Worm (Caenorhabditis elegans): ENCODE results near the gene fbxb-78.
"Not testable (repeated sequence)": the region's sequence is repeated elsewhere in the genome, so short reads cannot be mapped to it uniquely, and the experiment has no call there.

DNA sequence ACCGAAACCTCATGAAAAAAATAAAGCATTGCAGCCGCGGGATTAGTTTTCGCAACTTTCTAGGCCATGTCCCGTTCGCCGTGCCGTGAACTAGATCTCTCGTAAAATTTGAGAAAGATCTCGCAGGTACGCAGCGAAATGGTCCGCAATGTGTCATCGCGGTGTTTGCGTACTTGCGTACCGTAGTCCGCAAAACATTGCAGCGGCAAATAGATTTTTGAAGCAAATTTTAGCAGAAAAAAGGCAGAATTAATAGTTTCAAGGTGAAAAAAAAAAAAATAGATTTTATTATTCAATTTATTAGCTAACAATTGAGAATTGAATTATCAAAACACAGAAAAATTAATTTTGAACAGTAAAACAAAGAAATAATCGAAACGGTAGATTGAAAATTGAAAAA is 9.4 kb upstream of the fbxb-78 start:
- TF ChIP-seq ceh-88 (GFP tag; IDR thresholded peaks at IDR 0.05) (peak; percentile 100), lin-13 (GFP tag; optimal IDR thresholded peaks at IDR 0.05) (peak; percentile 39), lin-35 (GFP tag; optimal IDR thresholded peaks at IDR 0.05) (peak; percentile 9 to 67), lin-15B (tag; optimal IDR thresholded peaks at IDR 0.05) (peak; percentile 61)
- TF ChIP-seq nhr-28 (tag; optimal IDR thresholded peaks at IDR 0.05); pag-3 (tag; optimal IDR thresholded peaks at IDR 0.05; ENCODE audit: borderline replicate concordance, insufficient read depth); snpc-4 (tag; optimal IDR thresholded peaks at IDR 0.05); unc-62 (GFP tag; optimal IDR thresholded peaks at IDR 0.05); C16A3.4 (tag; optimal IDR thresholded peaks at IDR 0.05); nhr-76 (tag; optimal IDR thresholded peaks at IDR 0.05): not testable (repeated sequence)
